Worm (Caenorhabditis elegans) whole organism, L2 larva: ENCODE results near the gene D1022.2.

ENCODE experiments used
- alr-1 ChIP-seq: fragments of 150-350 bp; optimal IDR thresholded peaks from 2 replicates; lab custom pipeline; 2014; ENCODE audit warnings: missing biosample characterization, missing genetic modification characterization
- ceh-82 ChIP-seq: fragments of 150-350 bp; optimal IDR thresholded peaks from 2 replicates; lab custom pipeline; 2014; ENCODE audit warnings: missing biosample characterization, missing genetic modification characterization
- nhr-23 ChIP-seq: fragments of 150-350 bp; optimal IDR thresholded peaks from 2 replicates; lab custom pipeline; 2014; ENCODE audit warnings: missing biosample characterization, missing genetic modification reagents, missing genetic modification characterization
- skn-1 ChIP-seq: sonication (generic microtip); optimal IDR thresholded peaks from 2 replicates; lab custom pipeline; 2017; ENCODE audit warnings: missing biosample characterization, missing genetic modification characterization
- snpc-4 ChIP-seq: fragments of 150-350 bp; optimal IDR thresholded peaks from 2 replicates; lab custom pipeline; 2014; ENCODE audit warnings: missing biosample characterization, missing genetic modification characterization
- unc-62 ChIP-seq: fragments of 150-350 bp; optimal IDR thresholded peaks from 2 replicates; lab custom pipeline; 2014; ENCODE audit warnings: missing biosample characterization, missing genetic modification reagents, missing genetic modification characterization
- zag-1 ChIP-seq: fragments of 150-350 bp; optimal IDR thresholded peaks from 2 replicates; lab custom pipeline; 2014; ENCODE audit warnings: missing biosample characterization, missing genetic modification characterization
- ztf-4 ChIP-seq: fragments of 150-350 bp; optimal IDR thresholded peaks from 2 replicates; lab custom pipeline; 2014; ENCODE audit warnings: missing biosample characterization, missing genetic modification characterization

DNA sequence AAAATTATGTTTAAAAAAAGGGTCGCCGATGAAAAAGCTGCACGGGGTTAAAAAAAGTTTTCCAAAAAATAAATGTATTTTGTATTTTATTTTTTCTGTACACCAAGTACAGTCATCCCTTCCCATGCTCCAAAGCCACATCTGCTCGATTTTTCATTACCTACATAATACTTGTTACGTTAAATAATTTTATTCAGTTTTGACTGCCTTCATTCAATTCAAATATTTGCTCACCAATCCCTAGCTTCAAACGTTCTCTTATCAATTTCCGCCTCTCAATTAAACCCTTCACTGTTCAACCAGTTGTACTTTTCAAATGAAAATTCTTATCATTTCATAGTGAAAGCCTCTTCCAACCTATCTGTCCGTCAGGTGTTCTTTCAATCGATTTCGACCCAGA, 34.9 kb downstream of the D1022.2 start, which contains the start of gene R10H1.1:
- no peak for TF ChIP-seq ceh-82
- no peak for TF ChIP-seq skn-1 (tag; lab: Kevin White, UChicago)
- no peak for TF ChIP-seq zag-1 (tag; lab: Kevin White, UChicago)
- TF ChIP-seq ztf-4 (tag; lab: Kevin White, UChicago) = no peak
- no peak for TF ChIP-seq unc-62 (GFP tag; lab: Kevin White, UChicago)
- no peak for TF ChIP-seq snpc-4
- TF ChIP-seq alr-1 (tag; lab: Kevin White, UChicago) = no peak
- TF ChIP-seq nhr-23 (tag; lab: Kevin White, UChicago) = no peak
